Worm (Caenorhabditis elegans) whole organism, early embryonic: ENCODE results near the gene T02G5.15.

Experiments
- F13C5.2 ChIP-seq: sonication (generic microtip); optimal IDR thresholded peaks from 2 replicates; lab custom pipeline; 2017; ENCODE audit warnings: mild to moderate bottlenecking, missing genetic modification characterization, inconsistent platforms, missing compliant biosample characterization
- ama-1 ChIP-seq: fragments of 150-350 bp; optimal IDR thresholded peaks from 2 replicates; lab custom pipeline; 2014
- ceh-13 ChIP-seq: fragments of 200-800 bp; sonication (Bioruptor generic); optimal IDR thresholded peaks from 2 replicates; lab custom pipeline; 2018; ENCODE audit warnings: mild to moderate bottlenecking, missing genetic modification characterization, missing compliant biosample characterization
- ceh-36 ChIP-seq: sonication (generic microtip); optimal IDR thresholded peaks from 2 replicates; lab custom pipeline; 2016; ENCODE audit warnings: missing genetic modification characterization, inconsistent platforms, missing compliant biosample characterization
- ets-7 ChIP-seq: sonication (generic microtip); optimal IDR thresholded peaks from 2 replicates; lab custom pipeline; 2016; ENCODE audit warnings: missing genotype, missing genetic modification characterization, missing compliant biosample characterization
- flt-1 ChIP-seq: fragments of 200-800 bp; sonication (Bioruptor generic); IDR thresholded peaks from 2 replicates; pipeline ENCODE4 v1.3.6; 2022; ENCODE audit warnings: missing genetic modification characterization, missing compliant biosample characterization
- hmg-4 ChIP-seq: fragments of 200-800 bp; sonication (Bioruptor generic); optimal IDR thresholded peaks from 2 replicates; lab custom pipeline; 2018; ENCODE audit warnings: mild to moderate bottlenecking, missing genetic modification characterization, missing compliant biosample characterization
- pes-1 ChIP-seq: fragments of 200-800 bp; sonication (Bioruptor generic); IDR thresholded peaks from 2 replicates; pipeline ENCODE4 v1.3.6; 2022; ENCODE audit warnings: missing genetic modification reagents, missing genetic modification characterization, missing compliant biosample characterization
- tbx-11 ChIP-seq: fragments of 200-800 bp; sonication (Bioruptor generic); IDR thresholded peaks from 2 replicates; pipeline ENCODE4 v1.3.6; 2022; ENCODE audit warnings: missing genetic modification characterization, missing compliant biosample characterization
- tbx-37 ChIP-seq: fragments of 200-800 bp; sonication (Bioruptor generic); conservative IDR thresholded peaks from 2 replicates; pipeline ENCODE4 v1.3.6; 2022; ENCODE audit warnings: missing genetic modification reagents, missing genetic modification characterization, missing compliant biosample characterization
- tra-4 ChIP-seq: sonication (generic microtip); optimal IDR thresholded peaks from 2 replicates; lab custom pipeline; 2017; ENCODE audit warnings: missing genetic modification characterization, missing compliant biosample characterization

ce11 chrII:7103111-7103510, 19.0 kb downstream of the T02G5.15 start:
- no peak for TF ChIP-seq flt-1 (GFP tag; lab: Robert Waterston, UW)
- TF ChIP-seq F13C5.2 (tag; lab: Kevin White, UChicago): no peak
- no peak for TF ChIP-seq ets-7 (tag; lab: Kevin White, UChicago)
- TF ChIP-seq pes-1: no peak
- no peak for TF ChIP-seq tra-4 (tag; lab: Kevin White, UChicago)
- TF ChIP-seq ama-1 (lab: Kevin White, UChicago): no peak
- TF ChIP-seq tbx-37 (GFP tag; lab: Robert Waterston, UW): no peak
- no peak for TF ChIP-seq hmg-4 (GFP tag; lab: Kevin White, UChicago)
- no peak for TF ChIP-seq ceh-13 (GFP tag; lab: Kevin White, UChicago)
- no peak for TF ChIP-seq tbx-11 (GFP tag; lab: Robert Waterston, UW)
- no peak for TF ChIP-seq ceh-36 (tag; lab: Kevin White, UChicago)
